Worm (Caenorhabditis elegans): ENCODE data around the gene C39E9.7.

ce11 chrIV:13068451-13068850, 8.1 kb downstream of the C39E9.7 start, which contains the start of gene scl-6:
- TF ChIP-seq daf-12 (tag; optimal IDR thresholded peaks at IDR 0.05) = no peak
- TF ChIP-seq lin-39 (tag; optimal IDR thresholded peaks at IDR 0.05) = no peak

All from whole organism, L4 larva.